Fruit fly (Drosophila melanogaster) whole organism, adult: ENCODE results near the gene Cyp303a1.
A peak's percentile ranks its signal among the peaks of the same experiment; 100 is the strongest.

Experiments
- CG11617 ChIP-seq: fragments of 200-800 bp; sonication (Bioruptor generic); optimal IDR thresholded peaks from 2 replicates; lab custom pipeline; 2017; ENCODE audit warnings: mild to moderate bottlenecking, missing biosample characterization, missing genetic modification reagents, missing genetic modification characterization
- CG12768 ChIP-seq: fragments of 200-800 bp; sonication (Bioruptor generic); optimal IDR thresholded peaks from 2 replicates; lab custom pipeline; 2017; ENCODE audit warnings: missing biosample characterization, missing genetic modification characterization, mild to moderate bottlenecking, moderate library complexity, missing genetic modification reagents
- CG14711 ChIP-seq: fragments of 200-800 bp; sonication (Bioruptor generic); optimal IDR thresholded peaks from 2 replicates; lab custom pipeline; 2018; ENCODE audit warnings: missing biosample characterization, mild to moderate bottlenecking, missing genetic modification characterization, moderate library complexity
- CG1620 ChIP-seq: fragments of 200-800 bp; sonication (Bioruptor generic); optimal IDR thresholded peaks from 2 replicates; lab custom pipeline; 2016; ENCODE audit warnings: missing biosample characterization, missing genetic modification characterization
- CG33017 ChIP-seq: fragments of 200-800 bp; sonication (Bioruptor generic); optimal IDR thresholded peaks from 2 replicates; lab custom pipeline; 2018; ENCODE audit warnings: missing biosample characterization, mild to moderate bottlenecking, missing genetic modification characterization, moderate library complexity
- CG5204 ChIP-seq: fragments of 200-800 bp; sonication (Bioruptor generic); optimal IDR thresholded peaks from 2 replicates; lab custom pipeline; 2016; ENCODE audit warnings: missing biosample characterization, missing genetic modification characterization
- CG7045 ChIP-seq: fragments of 200-800 bp; sonication (Bioruptor generic); optimal IDR thresholded peaks from 2 replicates; lab custom pipeline; 2017; ENCODE audit warnings: missing biosample characterization, mild to moderate bottlenecking, missing genetic modification characterization
- CG7101 ChIP-seq: fragments of 200-800 bp; sonication (Bioruptor generic); optimal IDR thresholded peaks from 2 replicates; lab custom pipeline; 2018; ENCODE audit warnings: missing biosample characterization, mild to moderate bottlenecking, missing genetic modification characterization, moderate library complexity
- Clk ChIP-seq: fragments of 200-800 bp; sonication (Bioruptor generic); optimal IDR thresholded peaks from 2 replicates; lab custom pipeline; 2017; ENCODE audit warnings: missing biosample characterization, missing genetic modification characterization
- Crg-1 ChIP-seq: fragments of 200-800 bp; sonication (Bioruptor generic); optimal IDR thresholded peaks from 2 replicates; lab custom pipeline; 2016; ENCODE audit warnings: missing biosample characterization, missing genetic modification characterization
- Hr96 ChIP-seq: fragments of 200-800 bp; sonication (Bioruptor generic); optimal IDR thresholded peaks from 2 replicates; lab custom pipeline; 2016; ENCODE audit warnings: missing biosample characterization, missing genetic modification characterization
- Mnt ChIP-seq: fragments of 200-800 bp; sonication (Bioruptor generic); optimal IDR thresholded peaks from 2 replicates; lab custom pipeline; 2016; ENCODE audit warnings: missing biosample characterization, mild to moderate bottlenecking, missing genetic modification characterization
- bab1 ChIP-seq: fragments of 200-800 bp; sonication (Bioruptor generic); optimal IDR thresholded peaks from 3 replicates; lab custom pipeline; 2019; ENCODE audit warnings: missing biosample characterization, mild to moderate bottlenecking, missing genetic modification characterization, moderate library complexity
- cic ChIP-seq: fragments of 200-800 bp; sonication (Bioruptor generic); optimal IDR thresholded peaks from 2 replicates; lab custom pipeline; 2017; ENCODE audit warnings: missing biosample characterization, mild to moderate bottlenecking, missing genetic modification characterization, moderate library complexity
- cnc ChIP-seq, 2 experiments: fragments of >200 bp; optimal IDR thresholded peaks; 2 replicates each; lab custom pipeline; 2017
- kay ChIP-seq: fragments of 200-800 bp; sonication (Bioruptor generic); peaks from one replicate; lab custom pipeline; 2016; ENCODE audit warnings: missing biosample characterization, missing genetic modification characterization, borderline replicate concordance
- ovo ChIP-seq: fragments of 200-800 bp; sonication (Bioruptor generic); optimal IDR thresholded peaks from 2 replicates; lab custom pipeline; 2016; ENCODE audit warnings: missing biosample characterization, missing genetic modification characterization
- pad ChIP-seq: fragments of 200-800 bp; sonication (Bioruptor generic); optimal IDR thresholded peaks from 3 replicates; lab custom pipeline; 2017; ENCODE audit warnings: missing biosample characterization, missing genetic modification characterization, mild to moderate bottlenecking, moderate library complexity, missing genetic modification reagents
- tj ChIP-seq: fragments of 200-800 bp; sonication (Bioruptor generic); optimal IDR thresholded peaks from 3 replicates; lab custom pipeline; 2017; ENCODE audit warnings: missing biosample characterization, mild to moderate bottlenecking, missing genetic modification characterization, moderate library complexity
- toe ChIP-seq: fragments of 200-800 bp; sonication (Bioruptor generic); optimal IDR thresholded peaks from 2 replicates; lab custom pipeline; 2016; ENCODE audit warnings: missing biosample characterization, missing genetic modification characterization

Gene Cyp303a1

DNA sequence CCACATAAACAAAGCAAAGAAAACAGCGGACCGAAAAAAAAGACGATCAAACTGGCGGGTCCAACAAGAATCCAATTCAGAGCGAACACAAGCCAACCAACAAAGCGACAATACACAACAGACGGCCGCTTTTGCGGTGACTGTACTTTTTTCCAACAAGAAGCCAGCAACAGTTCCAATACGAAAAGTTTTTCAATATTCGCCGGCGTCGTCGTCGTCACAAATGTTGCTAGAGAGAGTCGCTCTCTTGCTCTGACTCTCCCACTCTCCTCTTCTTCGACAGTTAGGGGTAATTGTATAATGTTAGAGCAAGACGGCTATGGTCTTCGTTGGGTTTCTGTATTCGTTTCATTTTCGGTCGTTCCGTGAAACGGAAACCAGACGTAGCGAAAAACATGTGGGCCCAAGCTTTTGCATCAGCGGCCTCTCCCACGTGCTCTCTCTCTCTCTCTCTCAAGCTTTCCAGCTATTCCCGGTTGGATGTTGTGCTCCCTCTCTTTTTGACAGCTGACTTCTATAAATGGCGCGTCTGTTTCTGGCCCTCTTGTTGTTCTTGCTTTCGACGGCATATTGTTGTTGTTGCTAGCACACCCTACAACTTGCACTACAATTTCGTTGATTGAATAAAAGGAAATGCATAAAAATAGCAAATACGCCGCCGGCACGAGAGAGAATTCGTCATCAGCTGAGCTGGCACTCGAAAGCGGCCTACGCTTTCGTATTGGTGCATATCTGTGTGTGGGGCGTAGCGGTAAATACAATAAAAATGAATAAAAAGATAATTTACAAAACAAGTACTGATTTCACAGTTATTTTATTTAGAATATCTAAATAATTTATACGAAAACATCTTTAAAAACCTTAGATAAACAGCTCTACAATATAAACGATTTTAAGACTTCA, 24.5 kb upstream of the Cyp303a1 start:
- TF ChIP-seq Clk (peak; percentile 52), CG14711 (tag; lab: Kevin White, UChicago) (peak; percentile 65), CG11617 (peak; percentile 98), bab1 (GFP tag; lab: Kevin White, UChicago) (peak; percentile 92), pad (peak; percentile 100), Hr96 (GFP tag; lab: Kevin White, UChicago) (peak; percentile 89), cic (GFP tag; lab: Kevin White, UChicago) (peak; percentile 99), CG5204 (GFP tag; lab: Kevin White, UChicago) (no peak), cnc (optimal IDR thresholded peaks at IDR 0.05; lab: Kevin White, UChicago) (no peak), CG33017 (peak; percentile 85), kay (GFP tag; lab: Kevin White, UChicago) (peak; percentile 99), tj (GFP tag; lab: Kevin White, UChicago) (peak; percentile 85), CG7045 (peak; percentile 92), Crg-1 (GFP tag; lab: Kevin White, UChicago) (peak; percentile 84), ovo (GFP tag; lab: Kevin White, UChicago) (peak; percentile 86), Mnt (GFP tag; lab: Kevin White, UChicago) (peak; percentile 99), CG12768 (GFP tag; lab: Kevin White, UChicago) (peak; percentile 93), CG7101 (tag; lab: Kevin White, UChicago) (peak; percentile 94), CG1620 (GFP tag; lab: Kevin White, UChicago) (peak; percentile 32), toe (GFP tag; lab: Kevin White, UChicago) (no peak)

DNA sequence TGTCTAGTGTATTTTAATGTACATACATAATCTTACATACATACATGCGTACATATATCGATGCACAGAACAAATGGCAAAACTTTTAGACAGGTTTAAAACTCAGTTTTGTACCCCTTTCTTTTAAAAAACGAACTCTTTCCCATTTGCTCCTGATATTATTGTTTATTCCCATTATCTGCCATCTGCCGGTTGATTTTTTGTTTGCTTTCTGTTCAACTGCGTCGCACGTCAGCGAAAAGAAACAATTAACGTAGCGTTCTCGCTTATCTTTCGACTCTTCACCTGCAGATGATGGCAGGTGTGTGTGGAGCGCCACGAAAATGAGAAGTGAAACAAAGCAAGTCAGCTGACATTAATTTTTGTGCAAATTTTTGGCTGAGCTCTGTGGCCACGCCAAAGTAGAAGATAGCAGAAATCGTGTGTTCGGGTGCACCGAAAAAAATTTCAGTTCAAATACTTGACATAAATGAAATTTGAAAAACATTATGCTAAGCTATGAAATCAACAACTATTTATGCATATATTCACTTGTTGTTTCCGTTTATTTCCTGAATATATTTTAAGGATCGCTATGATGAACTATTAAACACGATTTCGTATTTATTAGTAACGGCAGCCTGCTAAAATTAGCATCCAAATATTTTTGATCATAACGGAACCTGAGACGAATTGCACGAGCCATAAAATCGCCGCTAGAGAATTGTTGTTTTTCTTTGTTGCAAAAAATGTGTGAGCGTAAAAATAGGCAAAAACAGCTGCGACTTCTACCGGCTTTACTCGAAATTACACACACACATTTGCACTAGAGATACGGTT, 23.1 kb upstream of the Cyp303a1 start:
- TF ChIP-seq ovo (GFP tag; lab: Kevin White, UChicago) (peak; percentile 67), Clk (no peak), Crg-1 (GFP tag; lab: Kevin White, UChicago) (no peak), CG11617 (peak; percentile 31), CG5204 (GFP tag; lab: Kevin White, UChicago) (no peak), pad (no peak), CG12768 (GFP tag; lab: Kevin White, UChicago) (peak; percentile 4), CG33017 (no peak), CG7101 (tag; lab: Kevin White, UChicago) (peak; percentile 50), Mnt (GFP tag; lab: Kevin White, UChicago) (no peak), toe (GFP tag; lab: Kevin White, UChicago) (peak; percentile 46), CG14711 (tag; lab: Kevin White, UChicago) (peak; percentile 45), cic (GFP tag; lab: Kevin White, UChicago) (no peak), bab1 (GFP tag; lab: Kevin White, UChicago) (peak; percentile 22), kay (GFP tag; lab: Kevin White, UChicago) (peak; percentile 85), tj (GFP tag; lab: Kevin White, UChicago) (peak; percentile 34), CG7045 (peak; percentile 17), cnc (optimal IDR thresholded peaks at IDR 0.05; lab: Kevin White, UChicago) (no peak), CG1620 (GFP tag; lab: Kevin White, UChicago) (peak; percentile 15), Hr96 (GFP tag; lab: Kevin White, UChicago) (no peak)

DNA sequence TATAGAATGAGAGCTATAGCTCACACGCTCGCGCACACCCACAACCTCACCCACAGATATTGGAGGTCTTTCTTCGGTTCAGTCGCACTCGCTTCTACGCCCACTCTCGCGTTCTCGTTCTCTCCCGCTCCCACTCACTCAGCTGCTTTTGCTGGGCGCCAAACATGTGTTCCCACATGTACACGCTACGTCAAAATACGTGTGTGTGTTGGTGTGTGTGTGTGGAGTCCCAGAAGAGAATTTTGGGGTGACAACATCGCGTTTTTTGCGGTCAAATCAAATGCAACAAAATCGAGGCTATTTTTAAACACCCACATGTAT, 22.5 kb upstream of the Cyp303a1 start:
- TF ChIP-seq bab1 (GFP tag; lab: Kevin White, UChicago) (no peak), cic (GFP tag; lab: Kevin White, UChicago) (peak; percentile 95), Mnt (GFP tag; lab: Kevin White, UChicago) (peak; percentile 85), pad (peak; percentile 73), kay (GFP tag; lab: Kevin White, UChicago) (peak; percentile 62), CG14711 (tag; lab: Kevin White, UChicago) (no peak)

dm6 chr2L:16272730-16273129, 21.3 kb upstream of the Cyp303a1 start:
- TF ChIP-seq Crg-1 (GFP tag; lab: Kevin White, UChicago) (no peak), CG33017 (no peak), CG12768 (GFP tag; lab: Kevin White, UChicago) (peak; percentile 17), CG1620 (GFP tag; lab: Kevin White, UChicago) (peak; percentile 11), Hr96 (GFP tag; lab: Kevin White, UChicago) (no peak), Clk (no peak), CG11617 (no peak), tj (GFP tag; lab: Kevin White, UChicago) (no peak), ovo (GFP tag; lab: Kevin White, UChicago) (peak; percentile 56), CG7101 (tag; lab: Kevin White, UChicago) (peak; percentile 60), kay (GFP tag; lab: Kevin White, UChicago) (peak; percentile 86), bab1 (GFP tag; lab: Kevin White, UChicago) (no peak), pad (peak; percentile 8), cic (GFP tag; lab: Kevin White, UChicago) (peak; percentile 82), Mnt (GFP tag; lab: Kevin White, UChicago) (peak; percentile 33), cnc (optimal IDR thresholded peaks at IDR 0.05; lab: Kevin White, UChicago) (no peak), CG7045 (no peak), toe (GFP tag; lab: Kevin White, UChicago) (peak; percentile 31), CG5204 (GFP tag; lab: Kevin White, UChicago) (no peak), CG14711 (tag; lab: Kevin White, UChicago) (peak; percentile 28)
